Worm (Caenorhabditis elegans) whole organism, L4/young adult: ENCODE measurements around the gene R52.5.
"Not testable (repeated sequence)": the region's sequence is repeated elsewhere in the genome, so short reads cannot be mapped to it uniquely, and the experiment has no call there.

Source experiments
- W03F9.2 ChIP-seq: fragments of 150-350 bp; optimal IDR thresholded peaks from 2 replicates; lab custom pipeline; 2014; ENCODE audit warnings: missing biosample characterization, missing genetic modification characterization
- dao-5 ChIP-seq: sonication (generic microtip); optimal IDR thresholded peaks from 2 replicates; lab custom pipeline; 2016; ENCODE audit warnings: missing genotype, missing genetic modification characterization, moderate library complexity, missing compliant biosample characterization
- him-1 ChIP-seq: sonication (generic microtip); optimal IDR thresholded peaks from 2 replicates; lab custom pipeline; 2016; ENCODE audit warnings: missing genotype, missing genetic modification reagents, missing genetic modification characterization, missing compliant biosample characterization

Gene R52.5

ce11 chrII:2109943-2110342 lies at the start of gene R52.5:
Gene R52.5 (minus strand): TSS chrII:2110043.
- TF ChIP-seq him-1 (tag; lab: Kevin White, UChicago) (no peak), dao-5 (no peak), W03F9.2 (tag; lab: Kevin White, UChicago) (no peak)

DNA sequence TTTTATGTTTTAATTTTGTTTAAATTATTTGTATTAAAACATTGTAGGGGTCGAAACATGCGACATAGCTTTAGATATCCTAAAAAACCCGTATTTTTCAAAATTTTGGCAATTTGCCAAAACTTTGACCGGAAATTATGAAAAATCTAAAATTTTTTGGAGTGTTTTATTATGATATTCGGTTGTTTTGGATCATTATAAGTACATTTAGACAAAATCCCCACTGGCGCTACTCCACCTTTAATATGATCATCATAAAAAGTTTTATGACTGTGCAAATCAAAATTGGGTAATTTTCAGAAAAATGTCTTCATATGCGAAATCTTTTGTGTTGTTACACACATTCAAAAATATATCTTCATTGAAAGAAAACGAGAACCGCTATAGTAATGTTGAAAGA lies 43.9 kb upstream of the R52.5 start, which contains the start of gene math-18:
Gene math-18 (plus strand): TSS at position 301 of the 400 bp plus-strand sequence.
- not testable (repeated sequence) for TF ChIP-seq dao-5; him-1 (tag; lab: Kevin White, UChicago); W03F9.2 (tag; lab: Kevin White, UChicago)

- TF ChIP-seq W03F9.2 (tag; lab: Kevin White, UChicago) (no peak), him-1 (tag; lab: Kevin White, UChicago) (no peak), dao-5 (no peak)
Measured at ce11 chrII:2152455-2152854, 42.6 kb upstream of the R52.5 start.

ce11 chrII:2150485-2150985 lies 40.7 kb upstream of the R52.5 start, which contains the start of the genes C40A11.7 and C40A11.8:
Gene C40A11.7 (minus strand): TSS chrII:2150585.
Gene C40A11.8 (minus strand): TSS chrII:2150935.
- TF ChIP-seq W03F9.2 (tag; lab: Kevin White, UChicago) (no peak), him-1 (tag; lab: Kevin White, UChicago) (no peak), dao-5 (no peak)

DNA sequence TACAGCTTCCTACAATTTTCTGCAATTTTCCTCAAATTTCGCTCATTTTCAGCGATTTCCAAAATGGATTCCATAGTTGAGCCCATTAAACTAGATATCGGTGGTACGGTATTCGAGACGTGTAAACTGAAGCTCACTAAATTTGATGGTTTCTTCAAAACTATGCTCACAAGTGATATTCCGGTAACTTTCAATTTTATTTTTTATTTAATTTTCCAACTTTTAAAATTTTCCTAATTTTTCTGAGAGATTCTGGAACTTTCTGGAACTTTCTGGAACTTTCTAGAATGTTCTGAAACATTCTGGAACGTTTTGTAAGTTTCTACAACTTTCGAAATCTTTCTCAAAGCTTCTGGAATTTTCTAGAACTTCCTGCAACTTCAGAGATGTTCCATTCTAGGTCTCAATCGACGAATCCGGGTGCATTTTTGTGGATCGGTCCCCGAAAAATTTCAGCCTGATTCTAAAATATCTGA lies 37.1 kb upstream of the R52.5 start, which contains the start of gene C40A11.2:
Gene C40A11.2 (plus strand): TSS at position 51 of the 476 bp plus-strand sequence.
- TF ChIP-seq dao-5: no peak
- TF ChIP-seq W03F9.2 (tag; lab: Kevin White, UChicago): no peak
- TF ChIP-seq him-1 (tag; lab: Kevin White, UChicago): no peak

DNA sequence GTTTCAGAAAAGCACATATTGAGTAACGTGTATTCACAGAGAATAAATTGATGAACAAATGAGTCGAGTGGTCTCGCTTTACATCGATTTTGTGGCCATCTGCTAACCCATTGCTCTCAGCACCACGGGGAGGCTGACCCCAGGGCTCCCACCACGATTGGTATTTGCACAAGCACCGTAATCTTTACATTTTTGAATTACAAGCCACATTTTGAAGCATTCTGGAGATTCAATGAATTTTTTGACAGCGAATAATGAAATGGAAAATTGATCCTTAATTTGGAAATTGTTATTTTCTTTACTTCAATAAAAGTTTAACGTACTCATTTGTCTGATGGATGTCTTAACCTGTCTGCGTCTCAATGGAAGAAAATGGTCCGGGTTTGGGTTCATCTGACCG lies 35.7 kb upstream of the R52.5 start, which contains the start of gene C40A11.6:
Gene C40A11.6 (minus strand): TSS at position 101 of the 400 bp plus-strand sequence.
- no peak for TF ChIP-seq W03F9.2 (tag; lab: Kevin White, UChicago)
- TF ChIP-seq dao-5: no peak
- TF ChIP-seq him-1 (tag; lab: Kevin White, UChicago): no peak

- TF ChIP-seq him-1 (tag; lab: Kevin White, UChicago) (no peak), W03F9.2 (tag; lab: Kevin White, UChicago) (no peak), dao-5 (no peak)
Measured at ce11 chrII:2140817-2141216, 31.0 kb upstream of the R52.5 start, which contains the start of gene C40A11.3. Gene C40A11.3 (plus strand): TSS chrII:2141117.

- no peak for TF ChIP-seq W03F9.2 (tag; lab: Kevin White, UChicago)
Measured at ce11 chrII:2138901-2139300, 29.1 kb upstream of the R52.5 start.

- TF ChIP-seq him-1 (tag; lab: Kevin White, UChicago): no peak
Measured at ce11 chrII:2137235-2137634, 27.4 kb upstream of the R52.5 start, which contains the start of gene C40A11.4. Gene C40A11.4 (plus strand): TSS chrII:2137422.

- TF ChIP-seq dao-5: no peak
- no peak for TF ChIP-seq W03F9.2 (tag; lab: Kevin White, UChicago)
- TF ChIP-seq him-1 (tag; lab: Kevin White, UChicago): no peak
Measured at ce11 chrII:2135604-2136003, 25.8 kb upstream of the R52.5 start, which contains the start of gene hpo-7. Gene hpo-7 (minus strand): TSS chrII:2135704.

DNA sequence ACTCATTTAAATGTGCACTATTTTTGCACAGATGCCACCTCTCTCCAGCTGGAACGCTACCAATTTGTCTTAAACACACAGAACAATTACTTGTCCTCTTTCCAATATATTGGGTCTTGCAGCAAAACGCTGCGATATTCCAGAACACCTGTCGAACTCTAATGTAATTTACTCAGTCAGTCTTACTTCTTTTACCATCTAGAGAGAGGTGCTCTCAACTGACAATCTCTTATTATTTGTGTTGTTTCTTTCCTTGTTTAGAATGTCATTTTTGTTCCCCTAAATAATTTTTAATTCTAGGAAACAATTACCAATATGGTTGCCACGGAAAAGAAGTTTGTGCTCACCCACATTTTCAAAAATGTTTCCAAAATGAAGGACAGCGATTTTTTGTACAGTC lies 20.9 kb upstream of the R52.5 start, which contains the start of gene sdz-28:
Gene sdz-28 (plus strand): TSS at position 301 of the 400 bp plus-strand sequence.
- no peak for TF ChIP-seq him-1 (tag; lab: Kevin White, UChicago)
- no peak for TF ChIP-seq dao-5
- TF ChIP-seq W03F9.2 (tag; lab: Kevin White, UChicago): no peak

DNA sequence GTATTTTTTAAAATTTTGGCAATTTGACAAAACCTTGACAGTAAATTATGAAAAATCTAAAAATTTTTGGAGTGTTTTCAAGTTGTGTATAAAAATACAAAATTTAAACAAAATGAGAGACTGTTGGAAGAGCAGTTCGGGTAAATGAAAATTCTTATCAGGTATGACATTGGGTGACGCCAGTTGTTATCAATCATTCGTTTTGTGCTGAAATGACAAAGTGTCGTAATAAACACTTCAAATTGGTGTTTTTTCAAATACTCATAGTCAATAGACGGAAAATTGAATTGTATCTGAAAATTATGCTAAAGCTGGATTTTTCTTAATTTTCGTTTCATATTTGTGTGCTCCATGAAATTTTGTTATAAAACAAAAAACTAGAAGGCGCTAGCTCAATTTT lies 12.9 kb upstream of the R52.5 start:
- TF ChIP-seq W03F9.2 (tag; lab: Kevin White, UChicago) (no peak), dao-5 (no peak), him-1 (tag; lab: Kevin White, UChicago) (no peak)

DNA sequence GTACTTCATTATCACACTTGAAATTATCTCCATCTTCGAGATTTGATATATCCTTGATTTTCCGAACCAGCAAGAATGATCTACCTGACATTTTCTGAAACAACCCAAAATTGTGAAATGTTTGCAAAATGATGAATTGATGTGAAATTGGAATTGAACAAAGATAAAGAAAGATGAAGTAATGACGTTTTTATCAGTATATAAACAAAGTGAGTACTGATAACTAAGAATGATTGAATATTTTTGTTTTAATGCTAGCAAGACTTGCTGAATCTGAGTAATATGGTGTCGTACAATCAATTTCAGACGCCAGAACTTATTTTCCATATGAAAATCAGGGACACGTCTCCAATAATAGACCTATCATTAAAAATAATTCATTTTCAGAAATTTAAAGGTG lies 12.2 kb upstream of the R52.5 start, which contains the start of gene math-37:
Gene math-37 (minus strand): TSS at position 101 of the 400 bp plus-strand sequence.
- TF ChIP-seq dao-5: no peak
- TF ChIP-seq him-1 (tag; lab: Kevin White, UChicago): no peak
- no peak for TF ChIP-seq W03F9.2 (tag; lab: Kevin White, UChicago)

DNA sequence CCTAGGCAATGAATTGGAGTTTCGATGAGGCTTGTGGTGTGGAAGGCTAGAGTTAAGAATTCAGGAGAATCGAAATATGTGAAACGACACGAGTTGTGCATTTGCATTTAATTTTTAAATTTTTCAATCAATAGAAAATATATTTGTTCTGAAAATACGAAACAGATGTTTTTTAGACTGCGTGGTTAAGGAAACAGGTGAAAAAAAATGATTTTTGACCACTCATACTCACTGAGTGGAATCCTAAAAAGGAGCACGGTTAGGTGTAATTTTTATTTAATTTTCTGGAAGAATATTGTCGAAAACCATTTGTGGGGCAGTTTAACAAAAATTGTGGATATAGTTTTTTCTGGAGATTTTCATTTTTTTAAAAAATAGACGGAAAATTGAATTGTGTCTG lies 7.0 kb upstream of the R52.5 start, which contains the start of gene srh-195:
Gene srh-195 (minus strand): TSS at position 101 of the 400 bp plus-strand sequence.
- TF ChIP-seq dao-5: no peak

DNA sequence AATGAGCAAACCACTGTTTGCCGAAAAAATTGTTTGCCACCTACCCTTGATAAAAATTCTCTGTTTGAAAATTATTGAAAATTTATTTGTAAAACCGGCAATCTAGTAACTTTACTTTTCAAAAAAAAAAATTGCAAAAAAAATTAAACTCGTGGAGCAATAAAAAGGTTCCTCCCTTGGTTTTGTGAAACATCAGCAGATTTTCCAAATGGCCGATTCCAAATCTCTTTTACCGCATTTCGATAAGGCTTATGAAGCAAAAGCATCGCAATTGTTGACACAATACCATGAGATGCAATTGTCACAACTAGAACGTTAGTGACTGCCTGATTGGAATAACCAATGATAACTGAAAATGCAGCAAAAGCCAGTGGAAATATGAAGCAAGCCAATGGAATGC lies 4.6 kb upstream of the R52.5 start:
- TF ChIP-seq dao-5 (no peak), him-1 (tag; lab: Kevin White, UChicago) (no peak), W03F9.2 (tag; lab: Kevin White, UChicago) (no peak)
